Fruit fly (Drosophila melanogaster): ENCODE measurements around the gene Act88F.

dm6 chr3R:15431142-15431541 is 8.6 kb upstream of the Act88F start:
- TF ChIP-seq insv (optimal IDR thresholded peaks at IDR 0.05): no peak
- TF ChIP-seq psq (optimal IDR thresholded peaks at IDR 0.05): no peak
- no peak for TF ChIP-seq ttk (optimal IDR thresholded peaks at IDR 0.05)
